Worm (Caenorhabditis elegans) whole organism, L3 larva: ENCODE measurements around the gene scc-2.
A peak's percentile ranks its signal among the peaks of the same experiment; 100 is the strongest.

Source experiments
- R02D3.7 ChIP-seq: fragments of 150-350 bp; optimal IDR thresholded peaks from 2 replicates; lab custom pipeline; 2014; ENCODE audit warnings: missing biosample characterization, missing genetic modification characterization
- ZK546.5 ChIP-seq: sonication (generic microtip); optimal IDR thresholded peaks from 2 replicates; lab custom pipeline; 2017; ENCODE audit warnings: missing biosample characterization, missing genetic modification characterization
- aly-2 ChIP-seq: fragments of 150-350 bp; optimal IDR thresholded peaks from 2 replicates; lab custom pipeline; 2014; ENCODE audit warnings: missing biosample characterization, missing genetic modification characterization
- ama-1 ChIP-seq: fragments of 150-350 bp; optimal IDR thresholded peaks from 2 replicates; lab custom pipeline; 2018
- ceh-16 ChIP-seq: sonication (generic microtip); optimal IDR thresholded peaks from 2 replicates; lab custom pipeline; 2017; ENCODE audit warnings: missing biosample characterization, missing genetic modification characterization
- ceh-28 ChIP-seq: fragments of 150-350 bp; optimal IDR thresholded peaks from 2 replicates; lab custom pipeline; 2014; ENCODE audit warnings: missing biosample characterization, missing genetic modification reagents, missing genetic modification characterization
- ceh-82 ChIP-seq: fragments of 150-350 bp; optimal IDR thresholded peaks from 2 replicates; lab custom pipeline; 2014; ENCODE audit warnings: missing biosample characterization, missing genetic modification characterization
- ceh-9 ChIP-seq: sonication (generic microtip); optimal IDR thresholded peaks from 2 replicates; lab custom pipeline; 2018; ENCODE audit warnings: missing biosample characterization, missing genetic modification characterization
- daf-12 ChIP-seq: fragments of 150-350 bp; optimal IDR thresholded peaks from 2 replicates; lab custom pipeline; 2014; ENCODE audit warnings: missing biosample characterization, missing genetic modification reagents, missing genetic modification characterization
- egl-27 ChIP-seq: sonication (generic microtip); optimal IDR thresholded peaks from 4 replicates; lab custom pipeline; 2017; ENCODE audit warnings: missing biosample characterization, missing genetic modification reagents, missing genetic modification characterization
- egl-5 ChIP-seq: fragments of 150-350 bp; optimal IDR thresholded peaks from 2 replicates; lab custom pipeline; 2017; ENCODE audit warnings: missing biosample characterization, missing genetic modification reagents, missing genetic modification characterization, inconsistent platforms
- elt-1 ChIP-seq: fragments of 150-350 bp; optimal IDR thresholded peaks from 2 replicates; lab custom pipeline; 2014; ENCODE audit warnings: missing biosample characterization, missing genetic modification characterization
- elt-2 ChIP-seq: sonication (generic microtip); optimal IDR thresholded peaks from 2 replicates; lab custom pipeline; 2016; ENCODE audit warnings: missing genetic modification reagents, mild to moderate bottlenecking, missing genetic modification characterization, missing compliant biosample characterization
- elt-3 ChIP-seq, 3 experiments: fragments of 150-350 bp in 1 of 3; sonication (generic microtip) in 2 of 3; optimal IDR thresholded peaks; 2 replicates in 2 of 3; 4 replicates in 1 of 3; lab custom pipeline; 2014 to 2017; ENCODE audit warnings: missing biosample characterization in 3 of 3, missing genetic modification characterization in 3 of 3
- eor-1 ChIP-seq, 2 experiments: fragments of 150-350 bp; optimal IDR thresholded peaks; 2 replicates each; lab custom pipeline; 2014 to 2018; ENCODE audit warnings: missing biosample characterization in 2 of 2, missing genetic modification characterization in 2 of 2
- fkh-10 ChIP-seq: sonication (generic microtip); optimal IDR thresholded peaks from 2 replicates; lab custom pipeline; 2017; ENCODE audit warnings: missing biosample characterization, missing genetic modification reagents, missing genetic modification characterization
- fkh-2 ChIP-seq: fragments of 150-350 bp; optimal IDR thresholded peaks from 2 replicates; lab custom pipeline; 2014; ENCODE audit warnings: missing biosample characterization, missing genetic modification reagents, missing genetic modification characterization
- fos-1 ChIP-seq: fragments of 150-350 bp; optimal IDR thresholded peaks from 2 replicates; lab custom pipeline; 2014; ENCODE audit warnings: missing biosample characterization, missing genetic modification characterization
- hmg-11 ChIP-seq: sonication (generic microtip); optimal IDR thresholded peaks from 2 replicates; lab custom pipeline; 2016; ENCODE audit warnings: missing genetic modification characterization, missing compliant biosample characterization
- jun-1 ChIP-seq: fragments of 150-350 bp; optimal IDR thresholded peaks from 2 replicates; lab custom pipeline; 2014; ENCODE audit warnings: missing biosample characterization, missing genetic modification reagents, missing genetic modification characterization
- lin-15B ChIP-seq: fragments of 150-350 bp; optimal IDR thresholded peaks from 2 replicates; lab custom pipeline; 2014; ENCODE audit warnings: missing biosample characterization, missing genetic modification characterization
- lin-39 ChIP-seq: fragments of 150-350 bp; optimal IDR thresholded peaks from 2 replicates; lab custom pipeline; 2018; ENCODE audit warnings: missing biosample characterization, missing genetic modification reagents, missing genetic modification characterization
- lsy-12 ChIP-seq: sonication (generic microtip); optimal IDR thresholded peaks from 2 replicates; lab custom pipeline; 2016; ENCODE audit warnings: mild to moderate bottlenecking, missing genetic modification characterization, missing compliant biosample characterization
- mdl-1 ChIP-seq: fragments of 150-350 bp; optimal IDR thresholded peaks from 2 replicates; lab custom pipeline; 2014; ENCODE audit warnings: missing biosample characterization, missing genetic modification characterization
- mml-1 ChIP-seq: fragments of 150-350 bp; sonication (generic microtip); optimal IDR thresholded peaks from 3 replicates; lab custom pipeline; 2014; ENCODE audit warnings: missing biosample characterization, missing genetic modification characterization
- nfya-1 ChIP-seq: sonication (generic microtip); optimal IDR thresholded peaks from 2 replicates; lab custom pipeline; 2017; ENCODE audit warnings: missing genetic modification characterization, mild to moderate bottlenecking, missing compliant biosample characterization, antibody characterized with exemption, moderate library complexity; ENCODE audit not compliant: insufficient read depth
- nhr-11 ChIP-seq: fragments of 150-350 bp; optimal IDR thresholded peaks from 2 replicates; lab custom pipeline; 2014; ENCODE audit warnings: missing biosample characterization, missing genetic modification characterization
- nhr-12 ChIP-seq: fragments of 150-350 bp; optimal IDR thresholded peaks from 2 replicates; lab custom pipeline; 2014; ENCODE audit warnings: missing biosample characterization, missing genetic modification characterization
- nhr-23 ChIP-seq: fragments of 150-350 bp; optimal IDR thresholded peaks from 2 replicates; lab custom pipeline; 2014; ENCODE audit warnings: missing biosample characterization, missing genetic modification reagents, missing genetic modification characterization
- nhr-237 ChIP-seq: fragments of 150-350 bp; optimal IDR thresholded peaks from 2 replicates; lab custom pipeline; 2014; ENCODE audit warnings: missing biosample characterization, missing genetic modification characterization
- nhr-25 ChIP-seq: sonication (generic microtip); optimal IDR thresholded peaks from 2 replicates; lab custom pipeline; 2017; ENCODE audit warnings: missing biosample characterization, missing genetic modification characterization
- nhr-28 ChIP-seq: fragments of 150-350 bp; optimal IDR thresholded peaks from 2 replicates; lab custom pipeline; 2014; ENCODE audit warnings: missing biosample characterization, missing genetic modification characterization
- nhr-43 ChIP-seq: sonication (generic microtip); optimal IDR thresholded peaks from 2 replicates; lab custom pipeline; 2016; ENCODE audit warnings: mild to moderate bottlenecking, missing genetic modification characterization, missing compliant biosample characterization; ENCODE audit not compliant: poor library complexity, severe bottlenecking
- nhr-67 ChIP-seq: fragments of 150-350 bp; optimal IDR thresholded peaks from 2 replicates; lab custom pipeline; 2014; ENCODE audit warnings: missing biosample characterization, missing genetic modification characterization
- nhr-76 ChIP-seq: fragments of 150-350 bp; sonication (generic microtip); optimal IDR thresholded peaks from 5 replicates; lab custom pipeline; 2014; ENCODE audit warnings: missing biosample characterization, missing genetic modification characterization
- nhr-77 ChIP-seq: fragments of 150-350 bp; optimal IDR thresholded peaks from 2 replicates; lab custom pipeline; 2014; ENCODE audit warnings: missing biosample characterization, missing genetic modification characterization
- pha-4 ChIP-seq: fragments of 150-350 bp; optimal IDR thresholded peaks from 2 replicates; lab custom pipeline; 2014; ENCODE audit warnings: missing biosample characterization, missing genetic modification reagents, missing genetic modification characterization
- pqm-1 ChIP-seq: fragments of 150-350 bp; optimal IDR thresholded peaks from 2 replicates; lab custom pipeline; 2017; ENCODE audit warnings: missing biosample characterization, missing genetic modification characterization, inconsistent platforms
- sea-2 ChIP-seq: fragments of 150-350 bp; sonication (generic microtip); optimal IDR thresholded peaks from 4 replicates; lab custom pipeline; 2014; ENCODE audit warnings: missing biosample characterization, missing genetic modification reagents, missing genetic modification characterization
- skn-1 ChIP-seq: fragments of 150-350 bp; optimal IDR thresholded peaks from 2 replicates; lab custom pipeline; 2014; ENCODE audit warnings: missing biosample characterization, missing genetic modification characterization
- snpc-4 ChIP-seq: fragments of 150-350 bp; optimal IDR thresholded peaks from 2 replicates; lab custom pipeline; 2014; ENCODE audit warnings: missing biosample characterization, missing genetic modification characterization
- tbx-2 ChIP-seq: sonication (generic microtip); optimal IDR thresholded peaks from 2 replicates; lab custom pipeline; 2016; ENCODE audit warnings: mild to moderate bottlenecking, missing genetic modification characterization, missing compliant biosample characterization
- unc-39 ChIP-seq: sonication (generic microtip); optimal IDR thresholded peaks from 4 replicates; lab custom pipeline; 2017; ENCODE audit warnings: missing biosample characterization, missing genetic modification characterization
- unc-62 ChIP-seq: fragments of 150-350 bp; sonication (generic microtip); optimal IDR thresholded peaks from 4 replicates; lab custom pipeline; 2014; ENCODE audit warnings: missing biosample characterization, missing genetic modification reagents, missing genetic modification characterization
- zag-1 ChIP-seq: fragments of 150-350 bp; optimal IDR thresholded peaks from 2 replicates; lab custom pipeline; 2014; ENCODE audit warnings: missing biosample characterization, missing genetic modification characterization
- ztf-11 ChIP-seq: fragments of 150-350 bp; optimal IDR thresholded peaks from 2 replicates; lab custom pipeline; 2014; ENCODE audit warnings: missing biosample characterization, missing genetic modification characterization
- ztf-4 ChIP-seq: fragments of 150-350 bp; optimal IDR thresholded peaks from 2 replicates; lab custom pipeline; 2014; ENCODE audit warnings: missing biosample characterization, missing genetic modification characterization

Gene scc-2

ce11 chrII:257519-257918 is 5.9 kb downstream of the scc-2 start, which contains the start of gene cat-2:
TSS of gene cat-2 (plus strand) at chrII:257819.
- TF ChIP-seq jun-1 (tag; lab: Kevin White, UChicago): no peak
- TF ChIP-seq lin-39: peak; percentile 29
- TF ChIP-seq ztf-4: no peak
- no peak for TF ChIP-seq fos-1 (tag; lab: Kevin White, UChicago)

- no peak for TF ChIP-seq ztf-4
- TF ChIP-seq elt-1 (tag; lab: Kevin White, UChicago): peak; percentile 62
- TF ChIP-seq nhr-43: peak; percentile 97
- TF ChIP-seq R02D3.7 (tag; lab: Kevin White, UChicago): peak; percentile 92
- peak; percentile 92 for TF ChIP-seq ceh-82
- no peak for TF ChIP-seq ceh-9 (tag; lab: Kevin White, UChicago)
- TF ChIP-seq lin-39: peak; percentile 93
- TF ChIP-seq nhr-23 (tag; lab: Kevin White, UChicago): peak; percentile 93
- no peak for TF ChIP-seq ZK546.5 (tag; lab: Kevin White, UChicago)
- peak; percentile 97 for TF ChIP-seq hmg-11
- TF ChIP-seq ama-1 (lab: Kevin White, UChicago): peak; percentile 63
- no peak for TF ChIP-seq nhr-67 (tag; lab: Kevin White, UChicago)
- TF ChIP-seq pqm-1 (tag; lab: Kevin White, UChicago): peak; percentile 99
- TF ChIP-seq nhr-76 (tag; lab: Kevin White, UChicago): peak; percentile 81
- no peak for TF ChIP-seq unc-39
- TF ChIP-seq nhr-25 (tag; lab: Kevin White, UChicago): peak; percentile 91
- TF ChIP-seq tbx-2: peak; percentile 88
- peak; percentile 57 for TF ChIP-seq egl-27 (tag; lab: Kevin White, UChicago)
- TF ChIP-seq snpc-4 (tag; lab: Kevin White, UChicago): peak; percentile 95
- TF ChIP-seq nhr-11 (tag; lab: Kevin White, UChicago): peak; percentile 54
- TF ChIP-seq jun-1 (tag; lab: Kevin White, UChicago): peak; percentile 84
- TF ChIP-seq elt-2 (tag; lab: Kevin White, UChicago): peak; percentile 78
- TF ChIP-seq nhr-77 (tag; lab: Kevin White, UChicago): peak; percentile 87
- no peak for TF ChIP-seq mml-1
- TF ChIP-seq skn-1 (tag; lab: Kevin White, UChicago): peak; percentile 90
- no peak for TF ChIP-seq fkh-2 (tag; lab: Kevin White, UChicago)
- TF ChIP-seq pha-4 (tag; lab: Kevin White, UChicago): peak; percentile 97
- TF ChIP-seq elt-3 (tag; optimal IDR thresholded peaks at IDR 0.05; lab: Kevin White, UChicago): peak in 1 of 3 experiments; percentile 43
- peak; percentile 98 for TF ChIP-seq lin-15B (tag; lab: Kevin White, UChicago)
- no peak for TF ChIP-seq daf-12 (tag; lab: Kevin White, UChicago)
- TF ChIP-seq egl-5 (tag; lab: Kevin White, UChicago): peak; percentile 94
- no peak for TF ChIP-seq mdl-1 (tag; lab: Kevin White, UChicago)
- peak; percentile 91 for TF ChIP-seq fkh-10
- TF ChIP-seq ceh-28 (tag; lab: Kevin White, UChicago): peak; percentile 97
- TF ChIP-seq aly-2 (tag; lab: Kevin White, UChicago): peak; percentile 59
- TF ChIP-seq unc-62 (GFP tag; lab: Kevin White, UChicago): peak; percentile 30
- TF ChIP-seq nhr-237 (tag; lab: Kevin White, UChicago): no peak
- peak; percentile 19 for TF ChIP-seq zag-1
- TF ChIP-seq sea-2 (GFP tag; lab: Kevin White, UChicago): no peak
- TF ChIP-seq nhr-28: no peak
- TF ChIP-seq lsy-12 (tag; lab: Kevin White, UChicago): peak; percentile 85
- TF ChIP-seq eor-1 (tag; optimal IDR thresholded peaks at IDR 0.05; lab: Kevin White, UChicago): no peak
- TF ChIP-seq nhr-12 (tag; lab: Kevin White, UChicago): no peak
- TF ChIP-seq ceh-16 (tag; lab: Kevin White, UChicago): peak; percentile 5
- peak; percentile 93 for TF ChIP-seq nfya-1 (tag; lab: Kevin White, UChicago)
- no peak for TF ChIP-seq ztf-11
- TF ChIP-seq fos-1 (tag; lab: Kevin White, UChicago): no peak
Observed at ce11 chrII:255124-255523, 8.3 kb downstream of the scc-2 start.
